Fruit fly (Drosophila melanogaster) Kc167 (cell line): ENCODE results near the gene CG1924.

Experiments used
- Myc ChIP-seq: fragments of >200 bp; optimal IDR thresholded peaks from 2 replicates; lab custom pipeline; 2017; ENCODE audit warnings: missing external identifiers
- Sin3A ChIP-seq: fragments of >200 bp; optimal IDR thresholded peaks from 2 replicates; lab custom pipeline; 2018; ENCODE audit warnings: missing external identifiers
- psq ChIP-seq: fragments of >200 bp; optimal IDR thresholded peaks from 2 replicates; lab custom pipeline; 2017; ENCODE audit warnings: missing external identifiers
- ttk ChIP-seq: sonication (Bioruptor generic); optimal IDR thresholded peaks from 2 replicates; lab custom pipeline; 2017; ENCODE audit warnings: missing external identifiers

DNA sequence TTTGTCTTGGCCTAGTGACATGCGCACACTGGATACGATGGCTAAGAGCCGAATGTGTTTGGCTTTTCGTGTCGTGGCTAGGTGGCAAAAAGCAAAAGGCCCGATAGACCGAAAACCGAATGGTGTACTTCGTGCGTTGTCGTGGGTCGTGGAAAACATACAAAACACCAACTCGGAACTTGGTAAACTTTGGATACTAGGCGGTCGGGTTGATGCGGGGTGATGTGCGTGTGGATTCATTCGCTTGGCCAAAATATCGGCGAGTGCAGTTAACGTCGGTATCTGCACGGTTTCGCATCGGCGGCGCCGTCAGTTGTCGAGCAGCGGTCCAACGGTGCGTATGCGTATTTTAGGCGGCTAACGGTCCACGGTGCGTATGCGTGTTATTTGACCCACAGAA is 50.4 kb downstream of the CG1924 start:
- TF ChIP-seq Myc (lab: Kevin White, UChicago) (no peak), ttk (lab: Kevin White, UChicago) (no peak), psq (lab: Kevin White, UChicago) (no peak), Sin3A (lab: Kevin White, UChicago) (no peak)
